Fruit fly (Drosophila melanogaster) whole organism, wandering third instar larva: ENCODE measurements around the gene Acp76A.

Source experiments
- HLH106 ChIP-seq: fragments of 200-800 bp; optimal IDR thresholded peaks from 3 replicates; lab custom pipeline; 2019; ENCODE audit warnings: missing biosample characterization, mild to moderate bottlenecking, missing genetic modification characterization, moderate library complexity
- Hnf4 ChIP-seq: fragments of 200-800 bp; sonication (Bioruptor generic); optimal IDR thresholded peaks from 2 replicates; lab custom pipeline; 2016; ENCODE audit warnings: missing biosample characterization, mild to moderate bottlenecking, missing genetic modification characterization
- Hr78 ChIP-seq: fragments of >200 bp; optimal IDR thresholded peaks from 2 replicates; lab custom pipeline; 2017; ENCODE audit warnings: missing biosample characterization, missing genetic modification characterization
- Hr83 ChIP-seq: fragments of 200-300 bp; sonication (Bioruptor generic); optimal IDR thresholded peaks from 2 replicates; lab custom pipeline; 2016; ENCODE audit warnings: missing biosample characterization, mild to moderate bottlenecking, missing genetic modification characterization, moderate library complexity; ENCODE audit not compliant: poor library complexity, severe bottlenecking
- Myc ChIP-seq: fragments of >200 bp; optimal IDR thresholded peaks from 2 replicates; lab custom pipeline; 2017
- Rel ChIP-seq, 2 experiments: fragments of 200-800 bp; sonication (Bioruptor generic) in 1 of 2; optimal IDR thresholded peaks; 2 replicates in 1 of 2; 3 replicates in 1 of 2; lab custom pipeline; 2016 to 2019; ENCODE audit warnings: mild to moderate bottlenecking in 2 of 2, missing biosample characterization in 2 of 2, missing genetic modification characterization in 2 of 2, moderate library complexity in 1 of 2
- dsf ChIP-seq: sonication (Bioruptor generic); optimal IDR thresholded peaks from 2 replicates; lab custom pipeline; 2016; ENCODE audit warnings: missing biosample characterization, missing genetic modification characterization, borderline replicate concordance
- foxo ChIP-seq, 2 experiments: fragments of 200-800 bp; sonication (Bioruptor generic); optimal IDR thresholded peaks; 2 replicates in 1 of 2; 3 replicates in 1 of 2; lab custom pipeline; 2016 to 2017; ENCODE audit warnings: missing biosample characterization in 2 of 2, missing genetic modification characterization in 2 of 2
- fru ChIP-seq: fragments of 200-800 bp; sonication (Bioruptor generic); optimal IDR thresholded peaks from 3 replicates; lab custom pipeline; 2016; ENCODE audit warnings: missing biosample characterization, mild to moderate bottlenecking, missing genetic modification characterization
- psq ChIP-seq: fragments of 200-800 bp; sonication (Bioruptor generic); optimal IDR thresholded peaks from 3 replicates; lab custom pipeline; 2017; ENCODE audit warnings: missing biosample characterization, mild to moderate bottlenecking, missing genetic modification characterization, moderate library complexity
- tai ChIP-seq: sonication (Bioruptor generic); optimal IDR thresholded peaks from 2 replicates; lab custom pipeline; 2016; ENCODE audit warnings: missing biosample characterization, missing genetic modification characterization
- usp ChIP-seq: fragments of >200 bp; optimal IDR thresholded peaks from 2 replicates; lab custom pipeline; 2017; ENCODE audit warnings: missing biosample characterization, missing genetic modification characterization
- woc ChIP-seq: sonication (Bioruptor generic); optimal IDR thresholded peaks from 2 replicates; lab custom pipeline; 2016; ENCODE audit warnings: missing biosample characterization, mild to moderate bottlenecking, missing genetic modification characterization

DNA sequence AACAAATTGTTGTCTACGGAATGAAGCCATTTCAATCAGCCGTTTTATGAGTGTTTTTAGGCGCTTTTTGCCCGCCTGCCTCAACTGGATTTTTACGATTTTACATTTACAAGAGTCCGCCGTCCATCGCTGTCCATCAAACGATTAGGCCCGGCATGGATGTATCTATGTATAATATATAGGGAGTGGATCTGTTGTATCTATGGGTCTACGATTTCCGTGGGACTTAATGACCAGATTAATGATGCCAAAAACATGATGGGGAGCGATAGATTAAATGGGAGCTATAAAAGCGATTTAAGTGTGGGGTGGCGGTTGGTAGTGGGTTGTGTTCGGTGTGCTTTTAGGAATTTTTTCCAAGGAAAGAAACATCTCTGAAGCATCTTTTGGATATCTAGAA is 3.1 kb downstream of the Acp76A start:
- TF ChIP-seq Myc (no peak), Hnf4 (GFP tag; lab: Kevin White, UChicago) (no peak), fru (GFP tag; lab: Kevin White, UChicago) (no peak), psq (GFP tag; lab: Kevin White, UChicago) (no peak), woc (GFP tag; lab: Kevin White, UChicago) (no peak), Rel (GFP tag; optimal IDR thresholded peaks at IDR 0.05; lab: Kevin White, UChicago) (no peak), Rel (tag; optimal IDR thresholded peaks at IDR 0.05; lab: Kevin White, UChicago) (no peak), foxo (GFP tag; optimal IDR thresholded peaks at IDR 0.05; lab: Kevin White, UChicago) (no peak), dsf (GFP tag; lab: Kevin White, UChicago) (no peak), Hr83 (no peak), usp (GFP tag; lab: Kevin White, UChicago) (no peak), Hr78 (GFP tag; lab: Kevin White, UChicago) (no peak), tai (GFP tag; lab: Kevin White, UChicago) (no peak), HLH106 (tag; lab: Kevin White, UChicago) (no peak)
